Fruit fly (Drosophila melanogaster): ENCODE measurements around the gene Dyro.

- no peak for TF ChIP-seq CG8478 (optimal IDR thresholded peaks at IDR 0.05)
- TF ChIP-seq CTCF (optimal IDR thresholded peaks at IDR 0.05) = peak; percentile 84 to 88
Observed at dm6 chr3L:11314900-11315575, 19.3 kb upstream of the Dyro start.

Data from S2 (cell line).